Worm (Caenorhabditis elegans): Measurements from ENCODE around the gene fbxb-77.
A peak's percentile ranks its signal among the peaks of the same experiment; 100 is the strongest.

Gene fbxb-77

ce11 chrIV:4760378-4761084 is 4.6 kb upstream of the fbxb-77 start, which contains the start of the genes memi-1 and cyp-31A3:
memi-1 (minus strand) TSS chrIV:4760428.
cyp-31A3 (plus strand) TSS chrIV:4761049.
- TF ChIP-seq aly-1 (tag; optimal IDR thresholded peaks at IDR 0.05) = no peak
- no peak for TF ChIP-seq pes-1 (GFP tag; IDR thresholded peaks at IDR 0.05)
- no peak for TF ChIP-seq F13C5.2 (tag; optimal IDR thresholded peaks at IDR 0.05)
- TF ChIP-seq ets-7 (tag; optimal IDR thresholded peaks at IDR 0.05) = no peak
- no peak for TF ChIP-seq hmg-4 (GFP tag; optimal IDR thresholded peaks at IDR 0.05)
- no peak for TF ChIP-seq tbx-37 (GFP tag; conservative IDR thresholded peaks at IDR 0.05)
- no peak for TF ChIP-seq B0310.2 (tag; optimal IDR thresholded peaks at IDR 0.05)
- TF ChIP-seq flt-1 (GFP tag; IDR thresholded peaks at IDR 0.05) = no peak
- no peak for TF ChIP-seq scrt-1 (GFP tag; IDR thresholded peaks at IDR 0.05)
- no peak for TF ChIP-seq ama-1 (optimal IDR thresholded peaks at IDR 0.05)
- TF ChIP-seq ceh-13 (GFP tag; optimal IDR thresholded peaks at IDR 0.05) = no peak

DNA sequence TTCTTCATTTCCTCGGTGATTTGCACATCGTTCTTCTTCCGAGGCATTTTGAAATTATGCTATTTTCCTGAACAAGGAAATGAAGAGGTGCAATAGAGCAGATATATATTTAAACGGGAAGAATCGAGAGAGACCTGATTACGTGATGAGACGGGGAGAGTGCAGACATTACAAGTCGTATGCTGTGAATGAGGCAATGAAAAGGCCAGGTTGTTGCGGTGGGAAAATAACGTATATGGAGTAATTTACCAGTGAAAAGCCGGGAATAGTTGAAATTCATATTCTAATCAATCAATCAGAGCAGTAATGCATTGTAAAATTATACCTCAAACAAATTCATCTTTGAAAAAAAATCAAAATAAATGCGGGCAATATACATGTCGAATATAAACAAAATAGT is 2.7 kb upstream of the fbxb-77 start, which contains the start of gene Y17G9B.8:
Gene Y17G9B.8 (minus strand): TSS at position 182 of the 400 bp plus-strand sequence.
- TF ChIP-seq B0310.2 (tag; optimal IDR thresholded peaks at IDR 0.05) (no peak), ceh-36 (tag; optimal IDR thresholded peaks at IDR 0.05) (no peak), pes-1 (GFP tag; IDR thresholded peaks at IDR 0.05) (no peak), ama-1 (optimal IDR thresholded peaks at IDR 0.05) (no peak), scrt-1 (GFP tag; IDR thresholded peaks at IDR 0.05) (no peak), F13C5.2 (tag; optimal IDR thresholded peaks at IDR 0.05) (no peak), hmg-4 (GFP tag; optimal IDR thresholded peaks at IDR 0.05) (no peak), tra-4 (tag; optimal IDR thresholded peaks at IDR 0.05) (no peak), tbx-11 (GFP tag; IDR thresholded peaks at IDR 0.05) (no peak), sea-1 (GFP tag; conservative IDR thresholded peaks at IDR 0.05) (no peak), ets-7 (tag; optimal IDR thresholded peaks at IDR 0.05) (no peak), hmbx-1 (tag; optimal IDR thresholded peaks at IDR 0.05) (no peak), flt-1 (GFP tag; IDR thresholded peaks at IDR 0.05) (no peak), aly-1 (tag; optimal IDR thresholded peaks at IDR 0.05) (no peak)

DNA sequence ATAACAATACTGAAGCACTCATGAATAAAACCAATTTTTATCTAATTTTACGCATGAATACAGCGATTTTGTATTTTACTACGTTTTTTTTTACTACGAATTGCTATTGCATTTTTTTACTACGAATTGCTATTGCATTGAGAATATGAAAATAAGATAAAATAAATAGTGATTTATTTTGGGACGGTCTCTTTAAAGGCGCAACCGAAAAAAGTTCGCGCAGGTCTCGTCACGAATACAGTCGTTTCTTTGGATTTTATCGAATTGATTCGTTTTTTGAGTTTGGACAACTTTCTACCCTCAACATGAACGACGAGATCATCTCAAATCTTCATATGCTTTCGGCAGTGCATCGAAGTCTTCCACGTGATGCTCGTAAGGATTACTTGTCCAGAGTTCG is 4.1 kb downstream of the fbxb-77 start, which contains the start of gene Y17G9B.4:
Gene Y17G9B.4 (plus strand): TSS at position 306 of the 400 bp plus-strand sequence.
- TF ChIP-seq scrt-1 (GFP tag; IDR thresholded peaks at IDR 0.05) (no peak), aly-1 (tag; optimal IDR thresholded peaks at IDR 0.05) (no peak), hmg-4 (GFP tag; optimal IDR thresholded peaks at IDR 0.05) (no peak), ceh-36 (tag; optimal IDR thresholded peaks at IDR 0.05) (no peak), ceh-13 (GFP tag; optimal IDR thresholded peaks at IDR 0.05) (no peak), sea-1 (GFP tag; conservative IDR thresholded peaks at IDR 0.05) (no peak), F13C5.2 (tag; optimal IDR thresholded peaks at IDR 0.05) (no peak), ets-7 (tag; optimal IDR thresholded peaks at IDR 0.05) (no peak), tra-4 (tag; optimal IDR thresholded peaks at IDR 0.05) (no peak), B0310.2 (tag; optimal IDR thresholded peaks at IDR 0.05) (no peak), hmbx-1 (tag; optimal IDR thresholded peaks at IDR 0.05) (no peak), flt-1 (GFP tag; IDR thresholded peaks at IDR 0.05) (no peak), tbx-37 (GFP tag; conservative IDR thresholded peaks at IDR 0.05) (no peak), ama-1 (optimal IDR thresholded peaks at IDR 0.05) (no peak), hnd-1 (tag; optimal IDR thresholded peaks at IDR 0.05) (no peak)

ce11 chrIV:4749728-4750278 is 6.2 kb downstream of the fbxb-77 start, which contains the start of the genes rpl-20 and Y17G9B.5:
rpl-20 (minus strand) TSS chrIV:4749778.
Y17G9B.5 (plus strand) TSS chrIV:4750240.
- TF ChIP-seq ceh-13 (GFP tag; optimal IDR thresholded peaks at IDR 0.05) (peak; percentile 63), pes-1 (GFP tag; IDR thresholded peaks at IDR 0.05) (peak; percentile 81), hmbx-1 (tag; optimal IDR thresholded peaks at IDR 0.05) (peak; percentile 75), scrt-1 (GFP tag; IDR thresholded peaks at IDR 0.05) (peak; percentile 80), hnd-1 (tag; optimal IDR thresholded peaks at IDR 0.05) (peak; percentile 72), hmg-4 (GFP tag; optimal IDR thresholded peaks at IDR 0.05) (peak; percentile 81), tbx-37 (GFP tag; conservative IDR thresholded peaks at IDR 0.05) (peak; percentile 76), flt-1 (GFP tag; IDR thresholded peaks at IDR 0.05) (peak; percentile 84), ets-7 (tag; optimal IDR thresholded peaks at IDR 0.05) (peak; percentile 54), sea-1 (GFP tag; conservative IDR thresholded peaks at IDR 0.05) (peak; percentile 87), F13C5.2 (tag; optimal IDR thresholded peaks at IDR 0.05) (peak; percentile 99), ceh-36 (tag; optimal IDR thresholded peaks at IDR 0.05) (peak; percentile 85), aly-1 (tag; optimal IDR thresholded peaks at IDR 0.05) (no peak), ama-1 (optimal IDR thresholded peaks at IDR 0.05) (no peak), tbx-11 (GFP tag; IDR thresholded peaks at IDR 0.05) (peak; percentile 78), B0310.2 (tag; optimal IDR thresholded peaks at IDR 0.05) (peak; percentile 49), tra-4 (tag; optimal IDR thresholded peaks at IDR 0.05) (peak; percentile 73)

ce11 chrIV:4749155-4749554 is 6.8 kb downstream of the fbxb-77 start:
- TF ChIP-seq ceh-36 (tag; optimal IDR thresholded peaks at IDR 0.05) (no peak), sea-1 (GFP tag; conservative IDR thresholded peaks at IDR 0.05) (no peak), tbx-37 (GFP tag; conservative IDR thresholded peaks at IDR 0.05) (no peak), flt-1 (GFP tag; IDR thresholded peaks at IDR 0.05) (no peak), hnd-1 (tag; optimal IDR thresholded peaks at IDR 0.05) (no peak), hmbx-1 (tag; optimal IDR thresholded peaks at IDR 0.05) (no peak), aly-1 (tag; optimal IDR thresholded peaks at IDR 0.05) (no peak), tra-4 (tag; optimal IDR thresholded peaks at IDR 0.05) (no peak), tbx-11 (GFP tag; IDR thresholded peaks at IDR 0.05) (no peak)

ce11 chrIV:4748408-4749105 is 7.4 kb downstream of the fbxb-77 start, which contains the start of gene cyc-2.1:
cyc-2.1 (minus strand) TSS chrIV:4749012.
- TF ChIP-seq ets-7 (tag; optimal IDR thresholded peaks at IDR 0.05) = no peak
- TF ChIP-seq flt-1 (GFP tag; IDR thresholded peaks at IDR 0.05) = 0 out of 2 replicates have a peak, but pooled peaks have one; percentile 4
- TF ChIP-seq B0310.2 (tag; optimal IDR thresholded peaks at IDR 0.05) = no peak
- TF ChIP-seq scrt-1 (GFP tag; IDR thresholded peaks at IDR 0.05) = peak; percentile 64
- TF ChIP-seq F13C5.2 (tag; optimal IDR thresholded peaks at IDR 0.05) = peak; percentile 38
- TF ChIP-seq tra-4 (tag; optimal IDR thresholded peaks at IDR 0.05) = no peak
- no peak for TF ChIP-seq hnd-1 (tag; optimal IDR thresholded peaks at IDR 0.05)
- TF ChIP-seq tbx-11 (GFP tag; IDR thresholded peaks at IDR 0.05) = 0 out of 2 replicates have a peak, but pooled peaks have one; percentile 31
- TF ChIP-seq hmbx-1 (tag; optimal IDR thresholded peaks at IDR 0.05) = no peak
- peak; percentile 49 for TF ChIP-seq hmg-4 (GFP tag; optimal IDR thresholded peaks at IDR 0.05)
- 0 out of 2 replicates have a peak, but pooled peaks have one; percentile 28 for TF ChIP-seq sea-1 (GFP tag; conservative IDR thresholded peaks at IDR 0.05)
- TF ChIP-seq ceh-13 (GFP tag; optimal IDR thresholded peaks at IDR 0.05) = no peak
- TF ChIP-seq tbx-37 (GFP tag; conservative IDR thresholded peaks at IDR 0.05) = no peak
- peak; percentile 3 for TF ChIP-seq ama-1 (optimal IDR thresholded peaks at IDR 0.05)
- TF ChIP-seq ceh-36 (tag; optimal IDR thresholded peaks at IDR 0.05) = no peak

Measured in whole organism, early embryonic.